Fruit fly (Drosophila melanogaster): ENCODE measurements around the gene CG33764.

Gene CG33764

DNA sequence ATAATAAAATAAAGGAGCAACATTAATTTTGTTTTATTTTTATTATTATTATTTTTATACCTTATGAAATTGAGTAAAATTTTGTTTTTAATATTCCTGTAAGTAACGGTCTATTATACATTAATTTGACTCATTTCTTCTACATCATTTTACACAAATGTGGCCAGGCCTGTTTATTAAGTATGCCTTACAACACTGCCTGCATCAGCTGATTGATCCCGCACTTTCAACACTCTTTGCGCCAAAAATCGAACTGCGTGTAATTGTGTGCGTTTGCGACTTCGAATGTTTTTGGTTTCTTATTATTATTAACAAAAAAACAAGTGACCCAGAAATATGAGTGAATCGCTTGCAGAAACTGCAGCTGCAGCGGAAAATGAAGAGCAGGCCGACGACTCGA lies 46.0 kb upstream of the CG33764 start, which contains the start of gene Claspin (continued):
- TF ChIP-seq mirr (GFP tag; optimal IDR thresholded peaks at IDR 0.05) (no peak), CG11723 (GFP tag; optimal IDR thresholded peaks at IDR 0.05) (no peak), gcm (GFP tag; optimal IDR thresholded peaks at IDR 0.05) (peak; percentile 94), CG2889 (GFP tag; IDR thresholded peaks at IDR 0.05) (no peak), Hmr (GFP tag; optimal IDR thresholded peaks at IDR 0.05) (no peak), chm (GFP tag; IDR thresholded peaks at IDR 0.05) (no peak), scrt (GFP tag; optimal IDR thresholded peaks at IDR 0.05) (no peak), psq (GFP tag; optimal IDR thresholded peaks at IDR 0.05) (no peak), nerfin-2 (GFP tag; IDR thresholded peaks at IDR 0.05; ENCODE audit: partially characterized antibody) (no peak), ro (GFP tag; IDR thresholded peaks at IDR 0.05) (no peak), CG5180 (GFP tag; optimal IDR thresholded peaks at IDR 0.05) (no peak), CG7372 (GFP tag; IDR thresholded peaks at IDR 0.05) (no peak), Bgb (GFP tag; IDR thresholded peaks at IDR 0.05; ENCODE audit: partially characterized antibody) (peak; percentile 65), D19A (tag; optimal IDR thresholded peaks at IDR 0.05) (no peak), wor (GFP tag; IDR thresholded peaks at IDR 0.05) (no peak), Sox100B (GFP tag; optimal IDR thresholded peaks at IDR 0.05) (no peak), Oli (tag; optimal IDR thresholded peaks at IDR 0.05) (no peak), CG4360 (GFP tag; IDR thresholded peaks at IDR 0.05) (no peak), slbo (GFP tag; IDR thresholded peaks at IDR 0.05) (peak; percentile 72), CG2129 (GFP tag; IDR thresholded peaks at IDR 0.05; ENCODE audit: partially characterized antibody) (no peak), zfh2 (GFP tag; optimal IDR thresholded peaks at IDR 0.05) (peak; percentile 69), danr (GFP tag; IDR thresholded peaks at IDR 0.05) (no peak), CG30020 (tag; optimal IDR thresholded peaks at IDR 0.05) (peak; percentile 1), CG11560 (tag; IDR thresholded peaks at IDR 0.05) (no peak), Bteb2 (GFP tag; optimal IDR thresholded peaks at IDR 0.05) (peak; percentile 26), wek (GFP tag; optimal IDR thresholded peaks at IDR 0.05) (no peak), kay (GFP tag; optimal IDR thresholded peaks at IDR 0.05) (peak; percentile 32), Oaz (GFP tag; IDR thresholded peaks at IDR 0.05) (no peak), Taf1 (GFP tag; IDR thresholded peaks at IDR 0.05) (no peak), HmgZ (tag; optimal IDR thresholded peaks at IDR 0.05) (peak; percentile 88), rib (GFP tag; IDR thresholded peaks at IDR 0.05) (no peak), Dp (GFP tag; optimal IDR thresholded peaks at IDR 0.05) (peak; percentile 99), Atf6 (GFP tag; IDR thresholded peaks at IDR 0.05) (no peak), CG1647 (GFP tag; optimal IDR thresholded peaks at IDR 0.05) (peak; percentile 35), NK7.1 (GFP tag; optimal IDR thresholded peaks at IDR 0.05) (no peak), croc (GFP tag; conservative IDR thresholded peaks at IDR 0.05) (no peak), CG12744 (GFP tag; optimal IDR thresholded peaks at IDR 0.05) (no peak), fu2 (GFP tag; optimal IDR thresholded peaks at IDR 0.05) (peak; percentile 43), fru (optimal IDR thresholded peaks at IDR 0.05) (no peak), ato (GFP tag; IDR thresholded peaks at IDR 0.05; ENCODE audit: partially characterized antibody) (no peak), Vsx1 (GFP tag; optimal IDR thresholded peaks at IDR 0.05) (no peak), hb (GFP tag; IDR thresholded peaks at IDR 0.05; ENCODE audit: partially characterized antibody) (no peak), Dbx (GFP tag; IDR thresholded peaks at IDR 0.05) (peak; percentile 26; the same call in 1 of the 3 replicates), CG15696 (tag; optimal IDR thresholded peaks at IDR 0.05) (no peak), prd (optimal IDR thresholded peaks at IDR 0.05) (no peak), prd (GFP tag; IDR thresholded peaks at IDR 0.05) (no peak), CG9797 (GFP tag; optimal IDR thresholded peaks at IDR 0.05) (peak; percentile 66), sisA (GFP tag; IDR thresholded peaks at IDR 0.05) (no peak), CG16863 (GFP tag; optimal IDR thresholded peaks at IDR 0.05) (peak; percentile 5), CG4730 (GFP tag; IDR thresholded peaks at IDR 0.05) (no peak), Rx (GFP tag; IDR thresholded peaks at IDR 0.05) (no peak), gsb (GFP tag; IDR thresholded peaks at IDR 0.05) (no peak), CG9609 (GFP tag; optimal IDR thresholded peaks at IDR 0.05) (peak; percentile 23)
